Worm (Caenorhabditis elegans) whole organism, dauer: ENCODE results near the gene Y71H2AL.4.
"Not testable (repeated sequence)": the region's sequence is repeated elsewhere in the genome, so short reads cannot be mapped to it uniquely, and the experiment has no call there.

ENCODE experiments used
- unc-62 ChIP-seq: sonication (generic microtip); optimal IDR thresholded peaks from 2 replicates; lab custom pipeline; 2017; ENCODE audit warnings: missing biosample characterization, missing genetic modification reagents, missing genetic modification characterization

The Y71H2AL.4 gene

ce11 chrIII:2699363-2699762, 13.2 kb downstream of the Y71H2AL.4 start, which contains the start of gene cox-6B:
cox-6B (plus strand) TSS chrIII:2699663.
- not testable (repeated sequence) for TF ChIP-seq unc-62 (GFP tag; lab: Kevin White, UChicago)

ce11 chrIII:2700637-2701036, 14.4 kb downstream of the Y71H2AL.4 start, which contains the start of gene set-27:
set-27 (plus strand) TSS chrIII:2700937.
- no peak for TF ChIP-seq unc-62 (GFP tag; lab: Kevin White, UChicago)

ce11 chrIII:2710211-2710610, 24.0 kb downstream of the Y71H2AL.4 start:
- no peak for TF ChIP-seq unc-62 (GFP tag; lab: Kevin White, UChicago)

- TF ChIP-seq unc-62 (GFP tag; lab: Kevin White, UChicago) = no peak
Observed at ce11 chrIII:2711527-2711926, 25.3 kb downstream of the Y71H2AL.4 start.

- no peak for TF ChIP-seq unc-62 (GFP tag; lab: Kevin White, UChicago)
Observed at ce11 chrIII:2716514-2716913, 30.3 kb downstream of the Y71H2AL.4 start, which contains the start of gene tmem-132. tmem-132 (minus strand) TSS chrIII:2716614.

- no peak for TF ChIP-seq unc-62 (GFP tag; lab: Kevin White, UChicago)
Observed at ce11 chrIII:2724992-2725220, 38.7 kb downstream of the Y71H2AL.4 start, which contains the start of gene Y71H2AM.11. Y71H2AM.11 (minus strand) TSS chrIII:2725092.

- TF ChIP-seq unc-62 (GFP tag; lab: Kevin White, UChicago) = no peak
Observed at ce11 chrIII:2725221-2726203, 39.3 kb downstream of the Y71H2AL.4 start, which contains the start of gene cosa-1. cosa-1 (plus strand) TSS chrIII:2726116.

- TF ChIP-seq unc-62 (GFP tag; lab: Kevin White, UChicago) = no peak
Observed at ce11 chrIII:2733606-2734183, 47.5 kb downstream of the Y71H2AL.4 start, which contains the start of gene Y71H2AM.12. Y71H2AM.12 (minus strand) TSS chrIII:2734091.
